Worm (Caenorhabditis elegans) whole organism, late embryonic: ENCODE measurements around the gene nhr-79.

ENCODE experiments used
- K02D7.2 ChIP-seq: sonication (generic microtip); optimal IDR thresholded peaks from 2 replicates; lab custom pipeline; 2017; ENCODE audit warnings: mild to moderate bottlenecking, missing genetic modification characterization, missing compliant biosample characterization
- ama-1 ChIP-seq: fragments of 150-350 bp; optimal IDR thresholded peaks from 2 replicates; lab custom pipeline; 2014
- ceh-14 ChIP-seq: sonication (generic microtip); optimal IDR thresholded peaks from 2 replicates; lab custom pipeline; 2016; ENCODE audit warnings: missing genotype, missing genetic modification characterization, missing compliant biosample characterization
- ceh-19 ChIP-seq: fragments of 200-800 bp; sonication (Bioruptor generic); optimal IDR thresholded peaks from 2 replicates; lab custom pipeline; 2018; ENCODE audit warnings: mild to moderate bottlenecking, missing genetic modification characterization, missing compliant biosample characterization
- ceh-2 ChIP-seq: sonication (generic microtip); optimal IDR thresholded peaks from 2 replicates; lab custom pipeline; 2016; ENCODE audit warnings: missing genotype, missing genetic modification characterization, missing compliant biosample characterization
- ceh-31 ChIP-seq: sonication (generic microtip); optimal IDR thresholded peaks from 2 replicates; lab custom pipeline; 2016; ENCODE audit warnings: missing genetic modification characterization, missing compliant biosample characterization
- ceh-9 ChIP-seq: sonication (generic microtip); optimal IDR thresholded peaks from 2 replicates; lab custom pipeline; 2016; ENCODE audit warnings: mild to moderate bottlenecking, missing genetic modification characterization, inconsistent platforms, missing compliant biosample characterization
- che-1 ChIP-seq: sonication (generic microtip); optimal IDR thresholded peaks from 2 replicates; lab custom pipeline; 2016; ENCODE audit warnings: mild to moderate bottlenecking, missing genetic modification characterization, missing compliant biosample characterization
- dmd-4 ChIP-seq: sonication (generic microtip); optimal IDR thresholded peaks from 2 replicates; lab custom pipeline; 2016; ENCODE audit warnings: borderline replicate concordance, missing genetic modification characterization, missing compliant biosample characterization
- dve-1 ChIP-seq: sonication (generic microtip); optimal IDR thresholded peaks from 2 replicates; lab custom pipeline; 2017; ENCODE audit warnings: antibody characterized with exemption, mild to moderate bottlenecking, missing genetic modification characterization, missing compliant biosample characterization
- elt-4 ChIP-seq: sonication (generic microtip); optimal IDR thresholded peaks from 2 replicates; lab custom pipeline; 2016; ENCODE audit warnings: missing genetic modification characterization, missing compliant biosample characterization
- ets-4 ChIP-seq: sonication (generic microtip); optimal IDR thresholded peaks from 2 replicates; lab custom pipeline; 2016; ENCODE audit warnings: missing genetic modification characterization, missing compliant biosample characterization
- eyg-1 ChIP-seq: sonication (generic microtip); optimal IDR thresholded peaks from 2 replicates; lab custom pipeline; 2016; ENCODE audit warnings: missing genotype, missing genetic modification characterization, missing compliant biosample characterization
- fkh-10 ChIP-seq: fragments of 150-350 bp; optimal IDR thresholded peaks from 2 replicates; lab custom pipeline; 2014; ENCODE audit warnings: missing biosample characterization, missing genetic modification reagents, missing genetic modification characterization
- gmeb-2 ChIP-seq: sonication (generic microtip); optimal IDR thresholded peaks from 2 replicates; lab custom pipeline; 2016; ENCODE audit warnings: missing genetic modification characterization, inconsistent platforms, missing compliant biosample characterization
- hlh-13 ChIP-seq: fragments of 200-800 bp; sonication (Bioruptor generic); optimal IDR thresholded peaks from 2 replicates; lab custom pipeline; 2018; ENCODE audit warnings: mild to moderate bottlenecking, missing genetic modification characterization, missing compliant biosample characterization
- hlh-8 ChIP-seq: sonication (generic microtip); optimal IDR thresholded peaks from 2 replicates; lab custom pipeline; 2016; ENCODE audit warnings: missing genotype, missing genetic modification characterization, missing compliant biosample characterization
- lin-11 ChIP-seq: fragments of 200-800 bp; sonication (Bioruptor generic); optimal IDR thresholded peaks from 2 replicates; lab custom pipeline; 2018; ENCODE audit warnings: mild to moderate bottlenecking, missing genetic modification characterization, missing compliant biosample characterization
- nfya-1 ChIP-seq: sonication (generic microtip); optimal IDR thresholded peaks from 2 replicates; lab custom pipeline; 2017; ENCODE audit warnings: missing genetic modification characterization, mild to moderate bottlenecking, missing compliant biosample characterization, antibody characterized with exemption, moderate library complexity
- nhr-11 ChIP-seq: fragments of 150-350 bp; optimal IDR thresholded peaks from 2 replicates; lab custom pipeline; 2014; ENCODE audit warnings: missing biosample characterization, missing genetic modification characterization
- nhr-232 ChIP-seq: sonication (generic microtip); optimal IDR thresholded peaks from 2 replicates; lab custom pipeline; 2016; ENCODE audit warnings: missing genetic modification characterization, missing compliant biosample characterization
- pag-3 ChIP-seq: sonication (generic microtip); optimal IDR thresholded peaks from 2 replicates; lab custom pipeline; 2016; ENCODE audit warnings: missing compliant biosample characterization, missing genetic modification characterization, borderline replicate concordance
- pat-9 ChIP-seq: fragments of 200-800 bp; sonication (Bioruptor generic); optimal IDR thresholded peaks from 2 replicates; lab custom pipeline; 2018; ENCODE audit warnings: mild to moderate bottlenecking, missing genetic modification characterization, moderate library complexity, missing compliant biosample characterization
- pax-1 ChIP-seq: fragments of 150-350 bp; optimal IDR thresholded peaks from 2 replicates; lab custom pipeline; 2014; ENCODE audit warnings: missing biosample characterization, missing genetic modification characterization
- pha-2 ChIP-seq: sonication (generic microtip); optimal IDR thresholded peaks from 2 replicates; lab custom pipeline; 2017; ENCODE audit warnings: mild to moderate bottlenecking, missing genetic modification characterization, missing compliant biosample characterization
- pha-4 ChIP-seq: fragments of 150-350 bp; optimal IDR thresholded peaks from 2 replicates; lab custom pipeline; 2018; ENCODE audit warnings: missing biosample characterization, missing genetic modification reagents, missing genetic modification characterization
- pros-1 ChIP-seq: fragments of 150-350 bp; optimal IDR thresholded peaks from 2 replicates; lab custom pipeline; 2014; ENCODE audit warnings: missing biosample characterization, missing genetic modification reagents, missing genetic modification characterization
- rnt-1 ChIP-seq: sonication (generic microtip); optimal IDR thresholded peaks from 2 replicates; lab custom pipeline; 2016; ENCODE audit warnings: missing genetic modification characterization, missing compliant biosample characterization
- sox-4 ChIP-seq: sonication (generic microtip); optimal IDR thresholded peaks from 2 replicates; lab custom pipeline; 2017; ENCODE audit warnings: mild to moderate bottlenecking, missing genetic modification characterization, inconsistent platforms, missing compliant biosample characterization
- tbx-7 ChIP-seq: sonication (generic microtip); optimal IDR thresholded peaks from 2 replicates; lab custom pipeline; 2016; ENCODE audit warnings: missing genotype, missing genetic modification characterization, missing compliant biosample characterization
- unc-3 ChIP-seq, 2 experiments: fragments of 200-800 bp in 1 of 2; sonication (Bioruptor generic) in 1 of 2; sonication (generic microtip) in 1 of 2; conservative IDR thresholded peaks in 1 of 2; optimal IDR thresholded peaks in 1 of 2; 2 replicates each; pipeline versions ENCODE4 v1.3.6 to Lab custom; 2016 to 2022; ENCODE audit warnings: missing compliant biosample characterization in 2 of 2, missing genetic modification characterization in 2 of 2, missing genetic modification reagents in 1 of 2
- unc-42 ChIP-seq: sonication (generic microtip); optimal IDR thresholded peaks from 2 replicates; lab custom pipeline; 2016; ENCODE audit warnings: missing genotype, missing genetic modification characterization, missing compliant biosample characterization
- unc-55 ChIP-seq: sonication (generic microtip); optimal IDR thresholded peaks from 2 replicates; lab custom pipeline; 2017; ENCODE audit warnings: missing biosample characterization, missing genetic modification reagents, missing genetic modification characterization
- zip-5 ChIP-seq: sonication (generic microtip); optimal IDR thresholded peaks from 2 replicates; lab custom pipeline; 2016; ENCODE audit warnings: missing genetic modification characterization, missing compliant biosample characterization
- ztf-16 ChIP-seq: sonication (generic microtip); optimal IDR thresholded peaks from 2 replicates; lab custom pipeline; 2017; ENCODE audit warnings: missing genetic modification characterization, missing compliant biosample characterization

nhr-79 gene

ce11 chrV:19211795-19212194 lies at the start of gene nhr-79:
nhr-79 (minus strand) TSS chrV:19211895.
- TF ChIP-seq unc-42 (tag; lab: Kevin White, UChicago) (no peak), nhr-11 (tag; lab: Kevin White, UChicago) (no peak), dmd-4 (tag; lab: Kevin White, UChicago) (no peak), hlh-13 (GFP tag; lab: Kevin White, UChicago) (no peak), unc-3 (GFP tag; conservative IDR thresholded peaks at IDR 0.05; lab: Robert Waterston, UW) (no peak), unc-3 (tag; optimal IDR thresholded peaks at IDR 0.05; lab: Kevin White, UChicago) (no peak), pat-9 (tag; lab: Kevin White, UChicago) (no peak), ama-1 (lab: Kevin White, UChicago) (no peak), nhr-232 (tag; lab: Kevin White, UChicago) (no peak), pax-1 (tag; lab: Kevin White, UChicago) (no peak), pag-3 (tag; lab: Kevin White, UChicago) (no peak)

- TF ChIP-seq tbx-7 (tag; lab: Kevin White, UChicago) (no peak), K02D7.2 (tag; lab: Kevin White, UChicago) (no peak), dve-1 (tag; lab: Kevin White, UChicago) (no peak), ama-1 (lab: Kevin White, UChicago) (no peak), ceh-14 (no peak), unc-3 (GFP tag; conservative IDR thresholded peaks at IDR 0.05; lab: Robert Waterston, UW) (no peak), unc-3 (tag; optimal IDR thresholded peaks at IDR 0.05; lab: Kevin White, UChicago) (no peak), ceh-2 (tag; lab: Kevin White, UChicago) (no peak), pat-9 (tag; lab: Kevin White, UChicago) (no peak), ceh-31 (tag; lab: Kevin White, UChicago) (no peak), nfya-1 (no peak)
- TF ChIP-seq, all 69 proteins: peak for 0
Observed at ce11 chrV:19260686-19261085, 49.0 kb upstream of the nhr-79 start.

- TF ChIP-seq pros-1 (tag; lab: Kevin White, UChicago) (no peak), che-1 (tag; lab: Kevin White, UChicago) (no peak), pha-2 (tag; lab: Kevin White, UChicago) (no peak), rnt-1 (tag; lab: Kevin White, UChicago) (no peak), unc-3 (GFP tag; conservative IDR thresholded peaks at IDR 0.05; lab: Robert Waterston, UW) (no peak), unc-3 (tag; optimal IDR thresholded peaks at IDR 0.05; lab: Kevin White, UChicago) (no peak), gmeb-2 (tag; lab: Kevin White, UChicago) (no peak), ztf-16 (tag; lab: Kevin White, UChicago) (no peak), pax-1 (tag; lab: Kevin White, UChicago) (no peak), K02D7.2 (tag; lab: Kevin White, UChicago) (no peak), eyg-1 (tag; lab: Kevin White, UChicago) (no peak), zip-5 (tag; lab: Kevin White, UChicago) (no peak), nfya-1 (no peak), ceh-19 (no peak), ceh-14 (no peak)
Observed at ce11 chrV:19259403-19259802, 47.7 kb upstream of the nhr-79 start.

- no peak for TF ChIP-seq elt-4 (tag; lab: Kevin White, UChicago)
- no peak for TF ChIP-seq ets-4 (tag; lab: Kevin White, UChicago)
- no peak for TF ChIP-seq ceh-9 (tag; lab: Kevin White, UChicago)
- TF ChIP-seq lin-11 (tag; lab: Kevin White, UChicago) = no peak
- no peak for TF ChIP-seq fkh-10 (GFP tag; lab: Kevin White, UChicago)
- TF ChIP-seq unc-3 (GFP tag; conservative IDR thresholded peaks at IDR 0.05; lab: Robert Waterston, UW) = no peak
- no peak for TF ChIP-seq unc-3 (tag; optimal IDR thresholded peaks at IDR 0.05; lab: Kevin White, UChicago)
- TF ChIP-seq sox-4 (tag; lab: Kevin White, UChicago) = no peak
- no peak for TF ChIP-seq pha-2 (tag; lab: Kevin White, UChicago)
- no peak for TF ChIP-seq hlh-13 (GFP tag; lab: Kevin White, UChicago)
- no peak for TF ChIP-seq ztf-16 (tag; lab: Kevin White, UChicago)
- TF ChIP-seq dmd-4 (tag; lab: Kevin White, UChicago) = no peak
- no peak for TF ChIP-seq hlh-8 (tag; lab: Kevin White, UChicago)
- no peak for TF ChIP-seq unc-55 (GFP tag; lab: Kevin White, UChicago)
- no peak for TF ChIP-seq ama-1 (lab: Kevin White, UChicago)
- TF ChIP-seq pha-4 = no peak
Observed at ce11 chrV:19257653-19258052, 46.0 kb upstream of the nhr-79 start, which contains the start of gene F21D9.3. F21D9.3 (minus strand) TSS chrV:19257753.
